Worm (Caenorhabditis elegans) whole organism, dauer: ENCODE data around the gene C49F8.1.

ENCODE experiments used
- unc-62 ChIP-seq: sonication (generic microtip); optimal IDR thresholded peaks from 2 replicates; lab custom pipeline; 2017; ENCODE audit warnings: missing biosample characterization, missing genetic modification reagents, missing genetic modification characterization

C49F8.1 gene

DNA sequence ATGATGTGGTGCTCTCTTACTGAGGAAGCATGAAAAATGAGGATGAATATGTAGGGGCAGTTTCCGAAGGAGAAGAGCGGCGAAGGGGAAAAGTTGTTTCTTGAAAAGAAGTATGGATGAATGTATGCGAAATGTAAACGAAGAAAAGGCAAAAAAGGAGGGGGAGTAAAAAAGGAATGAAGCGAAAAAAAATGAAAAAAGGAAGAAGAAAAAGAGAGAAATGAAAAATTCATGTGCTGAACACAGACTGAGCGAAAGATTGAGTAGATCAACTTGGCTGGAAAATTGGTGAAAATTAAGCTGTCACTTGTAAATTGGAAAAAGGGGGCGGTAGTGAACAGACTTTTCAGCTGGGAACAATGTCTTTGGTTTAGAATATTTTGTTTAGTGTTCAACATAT, at the start of gene C49F8.1:
Gene C49F8.1 (minus strand): TSS at position 101 of the 400 bp plus-strand sequence.
- TF ChIP-seq unc-62 (GFP tag; lab: Kevin White, UChicago) = no peak

DNA sequence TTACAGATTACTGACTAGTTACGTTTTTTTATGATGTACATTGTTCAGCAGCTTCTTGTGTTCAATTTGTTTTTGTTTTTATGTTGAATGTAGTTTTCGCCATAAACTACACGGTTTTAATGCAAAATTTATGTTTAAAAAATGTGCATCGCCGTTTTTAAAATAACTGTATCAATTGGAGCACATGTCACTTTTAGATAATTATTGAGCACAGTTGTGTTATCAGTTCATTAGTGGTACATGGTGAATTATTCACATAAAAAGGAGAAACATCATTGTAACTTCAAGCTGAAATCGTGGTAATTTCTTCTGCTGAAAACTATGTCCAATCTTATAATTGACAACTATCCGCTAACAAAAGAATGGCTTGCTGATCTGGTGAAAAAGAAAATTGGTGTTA, 47.5 kb upstream of the C49F8.1 start:
- no peak for TF ChIP-seq unc-62 (GFP tag; lab: Kevin White, UChicago)

- no peak for TF ChIP-seq unc-62 (GFP tag; lab: Kevin White, UChicago)
These were observed 46.5 kb upstream of the C49F8.1 start for ce11 chrX:13411306-13411705.

DNA sequence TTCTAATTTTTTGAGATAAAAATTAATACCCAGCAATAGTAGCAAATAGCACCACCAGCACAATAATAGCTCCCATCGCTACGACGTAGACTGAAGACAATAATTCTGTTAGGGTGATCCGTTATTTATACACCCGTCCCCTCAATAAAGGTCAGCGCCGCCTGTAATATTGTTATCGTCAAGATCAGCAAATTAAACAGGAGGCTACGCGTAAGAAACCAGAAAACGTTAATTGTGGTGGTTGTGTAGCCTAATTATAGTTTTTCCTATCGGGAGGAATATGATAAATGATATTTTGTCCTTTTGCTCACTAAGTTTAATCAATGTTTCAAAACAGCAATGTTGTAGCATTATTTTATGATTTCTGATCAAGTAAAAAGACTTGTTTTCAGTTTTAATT, 44.7 kb upstream of the C49F8.1 start, which contains the start of the genes cyp-13B1 and C29F7.1:
Gene cyp-13B1 (minus strand): TSS at position 101 of the 400 bp plus-strand sequence.
Gene C29F7.1 (plus strand): TSS at position 394 of the 400 bp plus-strand sequence.
- TF ChIP-seq unc-62 (GFP tag; lab: Kevin White, UChicago) = no peak

- TF ChIP-seq unc-62 (GFP tag; lab: Kevin White, UChicago) = no peak
These were observed 37.0 kb upstream of the C49F8.1 start, which contains the start of gene F02C12.1 for ce11 chrX:13401783-13402182. Gene F02C12.1, plus strand, starts transcription at chrX:13402083.

DNA sequence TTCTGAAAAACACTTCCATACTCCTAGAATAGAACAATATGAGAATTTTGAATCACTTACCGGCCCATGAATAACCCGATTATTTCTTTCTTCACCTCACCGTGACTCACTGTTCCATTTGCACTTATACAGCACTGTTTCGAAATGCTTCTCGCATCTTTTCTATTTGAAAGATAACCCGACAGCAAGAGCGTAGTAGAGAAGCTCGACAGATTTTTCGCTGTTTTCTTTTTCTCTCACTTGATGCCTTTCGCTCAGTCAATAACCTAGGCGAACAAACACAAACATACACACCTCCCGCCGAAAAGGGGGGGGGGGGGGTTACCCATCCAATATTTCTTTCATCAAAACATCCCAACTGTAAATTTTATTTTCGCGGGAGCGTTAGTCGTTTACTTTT, 36.5 kb upstream of the C49F8.1 start:
- TF ChIP-seq unc-62 (GFP tag; lab: Kevin White, UChicago) = no peak

ce11 chrX:13399221-13399620, 34.4 kb upstream of the C49F8.1 start, which contains the start of gene F02C12.2:
Gene F02C12.2, minus strand, starts transcription at chrX:13399321.
- no peak for TF ChIP-seq unc-62 (GFP tag; lab: Kevin White, UChicago)

DNA sequence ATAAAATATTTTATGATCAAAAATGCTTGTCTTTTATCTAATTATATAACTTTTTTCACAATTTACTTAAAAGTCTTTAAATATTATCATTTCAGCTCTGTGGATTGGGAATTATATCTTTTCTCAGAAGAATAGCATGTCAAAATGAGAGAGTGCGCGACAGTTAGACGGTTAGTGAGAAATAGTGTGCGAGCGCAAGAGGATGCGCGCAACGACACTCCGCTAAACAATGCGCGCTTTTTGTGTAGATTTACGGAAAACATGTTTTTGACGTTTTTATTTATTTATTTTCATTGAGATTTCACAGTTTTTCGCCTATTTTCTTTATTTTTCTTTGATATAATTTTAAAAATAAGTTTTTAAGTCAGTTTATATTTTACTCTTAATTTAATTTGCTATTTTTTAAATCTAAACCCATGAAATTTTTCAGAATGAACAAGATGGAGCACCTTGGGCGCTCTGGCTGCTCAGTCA, 31.8 kb upstream of the C49F8.1 start, which contains the start of gene F02C12.3:
Gene F02C12.3 (plus strand): TSS at position 424 of the 474 bp plus-strand sequence.
- TF ChIP-seq unc-62 (GFP tag; lab: Kevin White, UChicago) = no peak

- TF ChIP-seq unc-62 (GFP tag; lab: Kevin White, UChicago) = no peak
These were observed 30.2 kb upstream of the C49F8.1 start, which contains the start of gene irld-2 for ce11 chrX:13394971-13395370. Gene irld-2, minus strand, starts transcription at chrX:13395071.

DNA sequence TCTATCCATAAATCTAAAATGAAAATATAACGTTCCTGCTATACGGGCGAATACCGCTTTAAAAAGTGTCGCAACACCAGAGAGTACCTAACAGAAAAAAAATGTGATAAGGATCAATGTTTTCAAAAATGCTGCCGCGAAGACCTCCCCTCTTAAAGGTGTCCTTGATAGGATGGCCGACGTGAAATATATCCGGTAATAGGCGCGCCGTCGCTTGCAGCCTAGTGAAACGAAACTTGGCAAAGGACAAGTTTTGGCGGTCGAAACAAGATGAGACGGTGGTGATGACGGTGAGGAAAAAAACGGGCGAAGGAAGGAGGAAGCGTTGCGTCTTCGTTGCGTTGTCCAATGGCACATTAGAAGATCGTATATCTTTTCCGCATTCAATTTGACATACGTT, 24.0 kb upstream of the C49F8.1 start:
- TF ChIP-seq unc-62 (GFP tag; lab: Kevin White, UChicago) = no peak

ce11 chrX:13387497-13387953, 22.7 kb upstream of the C49F8.1 start, which contains the start of gene C49F8.3:
Gene C49F8.3, minus strand, starts transcription at chrX:13387547.
- TF ChIP-seq unc-62 (GFP tag; lab: Kevin White, UChicago) = no peak

- no peak for TF ChIP-seq unc-62 (GFP tag; lab: Kevin White, UChicago)
These were observed 19.9 kb upstream of the C49F8.1 start for ce11 chrX:13384743-13385142.

DNA sequence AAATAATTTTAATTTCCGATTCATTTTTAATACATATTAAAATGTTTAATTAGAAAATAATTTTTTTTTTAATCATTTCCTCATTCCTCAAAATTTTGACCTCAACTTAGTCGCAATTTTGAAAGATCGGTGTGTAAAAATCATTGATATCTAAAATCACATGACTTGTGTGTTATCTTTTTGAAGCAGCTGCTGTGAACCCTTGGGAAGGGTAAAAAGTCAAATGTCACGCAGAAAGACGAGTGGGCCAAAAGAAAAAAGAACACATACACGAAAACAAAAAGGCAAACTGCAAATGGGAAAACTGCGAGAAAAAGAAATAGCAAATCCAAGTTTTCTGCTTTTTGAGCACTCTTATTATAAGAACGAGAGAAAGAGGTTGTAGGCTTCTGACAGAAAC, 18.5 kb upstream of the C49F8.1 start:
- no peak for TF ChIP-seq unc-62 (GFP tag; lab: Kevin White, UChicago)

- TF ChIP-seq unc-62 (GFP tag; lab: Kevin White, UChicago) = no peak
These were observed 16.4 kb upstream of the C49F8.1 start for ce11 chrX:13380988-13381742.

DNA sequence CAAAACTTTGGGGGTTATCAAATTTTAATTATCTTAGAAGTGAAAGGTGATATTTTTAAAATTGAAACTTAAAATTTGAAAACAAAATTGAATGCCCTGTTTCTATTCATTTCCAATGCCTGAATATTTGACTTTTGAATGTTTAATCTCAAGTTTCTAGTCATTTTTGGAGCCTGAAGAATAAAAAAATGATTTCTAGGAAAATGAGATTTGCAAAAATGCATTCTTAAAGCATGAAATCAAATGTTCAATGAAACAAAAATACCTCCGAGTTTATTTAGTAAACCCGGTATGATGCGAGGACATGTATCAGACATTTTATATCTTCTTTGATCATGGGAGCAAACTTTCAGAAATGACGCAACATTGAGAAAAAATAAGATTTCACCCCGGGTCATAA, 14.3 kb upstream of the C49F8.1 start:
- TF ChIP-seq unc-62 (GFP tag; lab: Kevin White, UChicago) = no peak

DNA sequence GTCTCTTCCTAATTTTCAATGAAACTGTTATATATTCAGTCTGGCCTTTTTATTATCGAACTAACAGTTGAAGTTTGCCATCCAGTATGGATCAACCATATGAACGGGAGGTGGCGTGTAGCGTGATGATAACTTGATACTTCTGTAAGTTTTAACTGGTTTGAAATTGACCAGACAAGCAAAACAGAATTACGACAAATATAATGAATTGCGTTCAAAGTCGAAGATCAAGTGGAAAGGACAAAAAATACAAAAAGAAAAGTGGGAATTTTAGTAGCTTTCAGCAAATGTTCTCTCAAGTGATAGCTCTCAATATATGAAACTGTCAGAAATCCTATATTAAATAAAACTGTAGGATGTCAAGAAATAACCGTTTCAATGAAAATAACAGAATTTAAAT, 12.1 kb upstream of the C49F8.1 start, which contains the start of the genes C49F8.14 and gem-1:
Gene C49F8.14 (minus strand): TSS at position 99 of the 400 bp plus-strand sequence.
Gene gem-1 (minus strand): TSS at position 142 of the 400 bp plus-strand sequence.
- TF ChIP-seq unc-62 (GFP tag; lab: Kevin White, UChicago) = no peak
